Worm (Caenorhabditis elegans) whole organism, L1 larva: ENCODE results near the gene C04E12.5.
"Not testable (repeated sequence)": the region's sequence is repeated elsewhere in the genome, so short reads cannot be mapped to it uniquely, and the experiment has no call there.

Experiments used
- C04F5.9 ChIP-seq: sonication (generic microtip); optimal IDR thresholded peaks from 2 replicates; lab custom pipeline; 2016; ENCODE audit warnings: missing genetic modification characterization, missing compliant biosample characterization
- C16A3.4 ChIP-seq: fragments of 150-350 bp; optimal IDR thresholded peaks from 2 replicates; lab custom pipeline; 2014; ENCODE audit warnings: missing biosample characterization, missing genetic modification characterization
- aha-1 ChIP-seq: fragments of 150-350 bp; optimal IDR thresholded peaks from 2 replicates; lab custom pipeline; 2014; ENCODE audit warnings: missing biosample characterization, missing genetic modification characterization
- alr-1 ChIP-seq: fragments of 200-800 bp; sonication (Bioruptor generic); optimal IDR thresholded peaks from 2 replicates; lab custom pipeline; 2018; ENCODE audit warnings: borderline replicate concordance, mild to moderate bottlenecking, missing genetic modification characterization, missing compliant biosample characterization
- aly-2 ChIP-seq: fragments of 150-350 bp; optimal IDR thresholded peaks from 2 replicates; lab custom pipeline; 2014; ENCODE audit warnings: missing biosample characterization, missing genetic modification characterization
- ama-1 ChIP-seq: fragments of 150-350 bp; optimal IDR thresholded peaks from 2 replicates; lab custom pipeline; 2014
- blmp-1 ChIP-seq: fragments of 150-350 bp; optimal IDR thresholded peaks from 2 replicates; lab custom pipeline; 2014; ENCODE audit warnings: missing biosample characterization, missing genetic modification characterization
- ceh-8 ChIP-seq: fragments of 200-800 bp; sonication (Bioruptor generic); optimal IDR thresholded peaks from 2 replicates; lab custom pipeline; 2018; ENCODE audit warnings: mild to moderate bottlenecking, missing genetic modification characterization, moderate library complexity, missing compliant biosample characterization
- ceh-88 ChIP-seq: fragments of 200-800 bp; sonication (Bioruptor generic); IDR thresholded peaks from 2 replicates; pipeline ENCODE4 v1.3.6; 2022; ENCODE audit warnings: missing genetic modification characterization, missing compliant biosample characterization
- dpl-1 ChIP-seq, 3 experiments: fragments of 150-350 bp in 2 of 3; sonication (generic microtip) in 1 of 3; optimal IDR thresholded peaks; 2 replicates each; lab custom pipeline; 2014 to 2017; ENCODE audit warnings: missing biosample characterization in 3 of 3, missing genetic modification characterization in 3 of 3, missing genetic modification reagents in 3 of 3
- dsc-1 ChIP-seq: sonication (generic microtip); optimal IDR thresholded peaks from 2 replicates; lab custom pipeline; 2016; ENCODE audit warnings: mild to moderate bottlenecking, missing genetic modification characterization, missing compliant biosample characterization
- efl-3 ChIP-seq: fragments of 200-800 bp; sonication (Bioruptor generic); optimal IDR thresholded peaks from 2 replicates; lab custom pipeline; 2018; ENCODE audit warnings: mild to moderate bottlenecking, missing genetic modification characterization, missing compliant biosample characterization
- egl-13 ChIP-seq: sonication (generic microtip); optimal IDR thresholded peaks from 2 replicates; lab custom pipeline; 2016; ENCODE audit warnings: missing genotype, missing genetic modification reagents, missing genetic modification characterization, missing compliant biosample characterization
- fkh-10 ChIP-seq: sonication (generic microtip); optimal IDR thresholded peaks from 2 replicates; lab custom pipeline; 2017; ENCODE audit warnings: missing biosample characterization, missing genetic modification reagents, missing genetic modification characterization
- fkh-4 ChIP-seq: sonication (generic microtip); optimal IDR thresholded peaks from 2 replicates; lab custom pipeline; 2016; ENCODE audit warnings: missing compliant biosample characterization, missing genetic modification characterization, borderline replicate concordance
- fkh-8 ChIP-seq: sonication (generic microtip); optimal IDR thresholded peaks from 2 replicates; lab custom pipeline; 2016; ENCODE audit warnings: mild to moderate bottlenecking, missing genetic modification characterization, missing compliant biosample characterization
- hlh-4 ChIP-seq: sonication (generic microtip); optimal IDR thresholded peaks from 2 replicates; lab custom pipeline; 2016; ENCODE audit warnings: mild to moderate bottlenecking, missing genetic modification characterization, missing compliant biosample characterization
- lin-14 ChIP-seq: fragments of 200-800 bp; sonication (Bioruptor generic); optimal IDR thresholded peaks from 2 replicates; lab custom pipeline; 2018; ENCODE audit warnings: mild to moderate bottlenecking, missing genetic modification characterization, moderate library complexity, missing compliant biosample characterization
- lin-15B ChIP-seq: fragments of 150-350 bp; sonication (generic microtip); optimal IDR thresholded peaks from 3 replicates; lab custom pipeline; 2014; ENCODE audit warnings: missing biosample characterization, missing genetic modification characterization
- lin-35 ChIP-seq, 2 experiments: fragments of 150-350 bp; optimal IDR thresholded peaks; 2 replicates each; lab custom pipeline; 2014; ENCODE audit warnings: missing biosample characterization in 2 of 2, missing genetic modification characterization in 2 of 2, missing genetic modification reagents in 2 of 2
- lsy-2 ChIP-seq, 2 experiments: fragments of 150-350 bp; optimal IDR thresholded peaks; 2 replicates each; lab custom pipeline; 2014; ENCODE audit warnings: missing biosample characterization in 2 of 2, missing genetic modification characterization in 2 of 2
- mab-9 ChIP-seq: fragments of 200-800 bp; sonication (Bioruptor generic); IDR thresholded peaks from 2 replicates; pipeline ENCODE4 v1.3.6; 2022; ENCODE audit warnings: missing genetic modification reagents, missing genetic modification characterization, missing compliant biosample characterization
- mdl-1 ChIP-seq, 2 experiments: fragments of 150-350 bp; optimal IDR thresholded peaks; 2 replicates each; lab custom pipeline; 2014 to 2017; ENCODE audit warnings: missing biosample characterization in 2 of 2, missing genetic modification characterization in 2 of 2, inconsistent platforms in 1 of 2
- mef-2 ChIP-seq: fragments of 150-350 bp; optimal IDR thresholded peaks from 2 replicates; lab custom pipeline; 2014; ENCODE audit warnings: missing biosample characterization, missing genetic modification characterization
- mep-1 ChIP-seq: fragments of 150-350 bp; optimal IDR thresholded peaks from 2 replicates; lab custom pipeline; 2014; ENCODE audit warnings: missing biosample characterization, missing genetic modification characterization
- nhr-19 ChIP-seq: fragments of 200-800 bp; sonication (Bioruptor generic); conservative IDR thresholded peaks from 2 replicates; pipeline ENCODE4 v1.3.6; 2022; ENCODE audit warnings: missing genetic modification characterization, missing compliant biosample characterization
- nhr-20 ChIP-seq: sonication (generic microtip); optimal IDR thresholded peaks from 2 replicates; lab custom pipeline; 2016; ENCODE audit warnings: mild to moderate bottlenecking, missing genetic modification characterization, missing compliant biosample characterization
- nhr-237 ChIP-seq: fragments of 150-350 bp; optimal IDR thresholded peaks from 2 replicates; lab custom pipeline; 2014; ENCODE audit warnings: missing biosample characterization, missing genetic modification characterization
- nhr-47 ChIP-seq: sonication (generic microtip); optimal IDR thresholded peaks from 2 replicates; lab custom pipeline; 2016; ENCODE audit warnings: mild to moderate bottlenecking, missing genetic modification characterization, moderate library complexity, missing compliant biosample characterization
- nhr-84 ChIP-seq: sonication (generic microtip); optimal IDR thresholded peaks from 2 replicates; lab custom pipeline; 2017; ENCODE audit warnings: missing biosample characterization, missing genetic modification characterization
- nhr-85 ChIP-seq: sonication (generic microtip); peaks from one replicate; lab custom pipeline; 2016; ENCODE audit warnings: missing genetic modification characterization, inconsistent platforms, missing compliant biosample characterization
- nhr-90 ChIP-seq: sonication (generic microtip); optimal IDR thresholded peaks from 2 replicates; lab custom pipeline; 2016; ENCODE audit warnings: mild to moderate bottlenecking, missing genetic modification characterization, missing compliant biosample characterization; ENCODE audit not compliant: poor library complexity
- pag-3 ChIP-seq: sonication (generic microtip); optimal IDR thresholded peaks from 2 replicates; lab custom pipeline; 2017; ENCODE audit warnings: missing genetic modification characterization, mild to moderate bottlenecking, missing compliant biosample characterization, antibody characterized with exemption, borderline replicate concordance; ENCODE audit not compliant: insufficient read depth
- pqm-1 ChIP-seq: sonication (generic microtip); optimal IDR thresholded peaks from 3 replicates; lab custom pipeline; 2017; ENCODE audit warnings: missing biosample characterization, missing genetic modification characterization
- rnt-1 ChIP-seq: sonication (generic microtip); optimal IDR thresholded peaks from 2 replicates; lab custom pipeline; 2016; ENCODE audit warnings: mild to moderate bottlenecking, missing genetic modification characterization, moderate library complexity, missing compliant biosample characterization
- skn-1 ChIP-seq: fragments of 150-350 bp; optimal IDR thresholded peaks from 2 replicates; lab custom pipeline; 2014; ENCODE audit warnings: missing biosample characterization, missing genetic modification characterization
- snpc-4 ChIP-seq: fragments of 150-350 bp; optimal IDR thresholded peaks from 2 replicates; lab custom pipeline; 2014; ENCODE audit warnings: missing biosample characterization, missing genetic modification characterization
- snu-23 ChIP-seq: sonication (generic microtip); optimal IDR thresholded peaks from 2 replicates; lab custom pipeline; 2016; ENCODE audit warnings: missing genetic modification characterization, missing compliant biosample characterization
- sox-4 ChIP-seq: sonication (generic microtip); optimal IDR thresholded peaks from 2 replicates; lab custom pipeline; 2016; ENCODE audit warnings: missing genetic modification characterization, missing compliant biosample characterization
- sup-37 ChIP-seq: fragments of 200-800 bp; sonication (Bioruptor generic); optimal IDR thresholded peaks from 2 replicates; lab custom pipeline; 2018; ENCODE audit warnings: mild to moderate bottlenecking, missing genetic modification characterization, missing compliant biosample characterization
- tlp-1 ChIP-seq: fragments of 150-350 bp; optimal IDR thresholded peaks from 2 replicates; lab custom pipeline; 2014; ENCODE audit warnings: missing biosample characterization, missing genetic modification characterization
- unc-62 ChIP-seq: fragments of 150-350 bp; optimal IDR thresholded peaks from 2 replicates; lab custom pipeline; 2014; ENCODE audit warnings: missing biosample characterization, missing genetic modification reagents, missing genetic modification characterization
- unc-86 ChIP-seq: sonication (generic microtip); optimal IDR thresholded peaks from 2 replicates; lab custom pipeline; 2016; ENCODE audit warnings: missing genetic modification characterization, missing compliant biosample characterization
- vab-15 ChIP-seq: sonication (generic microtip); optimal IDR thresholded peaks from 2 replicates; lab custom pipeline; 2017; ENCODE audit warnings: missing genotype, mild to moderate bottlenecking, missing genetic modification characterization, missing compliant biosample characterization
- xbp-1 ChIP-seq: sonication (generic microtip); optimal IDR thresholded peaks from 2 replicates; lab custom pipeline; 2016; ENCODE audit warnings: missing genetic modification characterization, missing compliant biosample characterization
- zip-4 ChIP-seq: fragments of 200-800 bp; sonication (Bioruptor generic); optimal IDR thresholded peaks from 2 replicates; lab custom pipeline; 2018; ENCODE audit warnings: mild to moderate bottlenecking, missing genetic modification characterization, moderate library complexity, missing compliant biosample characterization

C04E12.5 gene

ce11 chrV:3399952-3400351, 41.6 kb downstream of the C04E12.5 start, which contains the start of gene T20D4.10:
T20D4.10 (plus strand) TSS chrV:3400252.
- not testable (repeated sequence) for TF ChIP-seq ceh-8; tlp-1 (tag; lab: Kevin White, UChicago); nhr-47 (tag; lab: Kevin White, UChicago)

DNA sequence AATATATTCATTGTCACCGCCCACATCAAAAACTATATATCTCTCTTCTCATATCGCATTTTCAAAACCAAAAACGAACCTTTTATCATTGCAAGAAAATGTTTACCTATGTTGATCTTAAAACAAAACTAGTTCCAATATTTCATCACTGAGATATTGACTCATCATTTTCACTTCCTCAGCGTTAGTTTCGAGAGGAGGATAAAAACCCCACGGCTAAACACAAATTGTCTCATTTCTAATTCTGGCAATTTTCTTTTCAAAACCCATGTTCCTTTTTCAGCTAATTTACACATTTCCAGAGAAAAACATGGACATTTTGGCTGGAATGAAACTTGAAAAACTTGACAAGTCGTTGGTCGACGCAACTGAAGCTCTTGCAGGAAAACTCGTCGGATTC, 50.2 kb downstream of the C04E12.5 start, which contains the start of gene T20D4.7:
T20D4.7 (plus strand) TSS at position 301 of the 400 bp plus-strand sequence.
- TF ChIP-seq mab-9 (no peak), xbp-1 (tag; lab: Kevin White, UChicago) (no peak), zip-4 (GFP tag; lab: Kevin White, UChicago) (no peak), aly-2 (tag; lab: Kevin White, UChicago) (no peak), ama-1 (no peak), mdl-1 (tag; optimal IDR thresholded peaks at IDR 0.05; lab: Kevin White, UChicago) (no peak)

ce11 chrV:3409498-3409897, 51.1 kb downstream of the C04E12.5 start:
- TF ChIP-seq dsc-1: peak; percentile 14
- TF ChIP-seq C04F5.9 (tag; lab: Kevin White, UChicago): no peak

ce11 chrV:3410098-3410570, 51.8 kb downstream of the C04E12.5 start, which contains the start of gene arrd-22:
arrd-22 (plus strand) TSS chrV:3410520.
- TF ChIP-seq lsy-2 (tag; optimal IDR thresholded peaks at IDR 0.05; lab: Kevin White, UChicago): no peak
- no peak for TF ChIP-seq aha-1 (tag; lab: Kevin White, UChicago)
- no peak for TF ChIP-seq sox-4
- peak; percentile 86 for TF ChIP-seq nhr-85 (tag; lab: Kevin White, UChicago)
- TF ChIP-seq lin-15B (tag; lab: Kevin White, UChicago): no peak
- no peak for TF ChIP-seq unc-86 (tag; lab: Kevin White, UChicago)
- no peak for TF ChIP-seq hlh-4
- TF ChIP-seq nhr-19 (GFP tag; lab: Robert Waterston, UW): peak; percentile 8; the same call in 1 of the 2 replicates
- no peak for TF ChIP-seq fkh-10 (GFP tag; lab: Kevin White, UChicago)
- TF ChIP-seq sup-37 (GFP tag; lab: Kevin White, UChicago): no peak
- no peak for TF ChIP-seq skn-1 (tag; lab: Kevin White, UChicago)
- TF ChIP-seq lin-14 (GFP tag; lab: Kevin White, UChicago): peak; percentile 84
- TF ChIP-seq snu-23: no peak
- no peak for TF ChIP-seq efl-3 (GFP tag; lab: Kevin White, UChicago)
- TF ChIP-seq alr-1 (tag; lab: Kevin White, UChicago): no peak
- no peak for TF ChIP-seq ama-1
- no peak for TF ChIP-seq ceh-88 (GFP tag; lab: Robert Waterston, UW)
- TF ChIP-seq dpl-1 (GFP tag; optimal IDR thresholded peaks at IDR 0.05; lab: Kevin White, UChicago): no peak
- TF ChIP-seq nhr-90: no peak
- peak; percentile 26 for TF ChIP-seq nhr-20 (tag; lab: Kevin White, UChicago)
- TF ChIP-seq unc-62 (GFP tag; lab: Kevin White, UChicago): no peak
- no peak for TF ChIP-seq pag-3 (tag; lab: Kevin White, UChicago)
- TF ChIP-seq C16A3.4 (tag; lab: Kevin White, UChicago): no peak
- no peak for TF ChIP-seq nhr-237 (tag; lab: Kevin White, UChicago)
- TF ChIP-seq lin-35 (GFP tag; optimal IDR thresholded peaks at IDR 0.05; lab: Kevin White, UChicago): no peak
- TF ChIP-seq rnt-1 (tag; lab: Kevin White, UChicago): peak; percentile 30
- no peak for TF ChIP-seq egl-13 (tag; lab: Kevin White, UChicago)
- TF ChIP-seq mef-2 (tag; lab: Kevin White, UChicago): no peak
- no peak for TF ChIP-seq zip-4 (GFP tag; lab: Kevin White, UChicago)
- TF ChIP-seq xbp-1 (tag; lab: Kevin White, UChicago): no peak
- TF ChIP-seq aly-2 (tag; lab: Kevin White, UChicago): no peak
- TF ChIP-seq blmp-1 (tag; lab: Kevin White, UChicago): peak; percentile 38
- TF ChIP-seq pqm-1 (tag; lab: Kevin White, UChicago): no peak
- no peak for TF ChIP-seq mab-9
- peak; percentile 38 for TF ChIP-seq mep-1 (tag; lab: Kevin White, UChicago)
- TF ChIP-seq vab-15 (tag; lab: Kevin White, UChicago): no peak
- TF ChIP-seq snpc-4 (tag; lab: Kevin White, UChicago): no peak
- TF ChIP-seq fkh-4 (tag; lab: Kevin White, UChicago): no peak
- no peak for TF ChIP-seq nhr-47 (tag; lab: Kevin White, UChicago)
- TF ChIP-seq nhr-84 (tag; lab: Kevin White, UChicago): no peak
- TF ChIP-seq fkh-8: no peak
